Fruit fly (Drosophila melanogaster) whole organism, embryonic: ENCODE results near the gene Gr33a.

Experiments
- Adf1 ChIP-seq: fragments of 200-800 bp; sonication (Bioruptor generic); IDR thresholded peaks from 2 replicates; pipeline ENCODE4 v1.3.6; 2022; ENCODE audit warnings: missing biosample characterization, missing genetic modification characterization
- Asciz ChIP-seq: fragments of 200-800 bp; sonication (Bioruptor generic); optimal IDR thresholded peaks from 2 replicates; lab custom pipeline; 2017; ENCODE audit warnings: missing biosample characterization, mild to moderate bottlenecking, missing genetic modification characterization, missing genetic modification reagents
- Bgb ChIP-seq: fragments of 200-800 bp; sonication (Bioruptor generic); IDR thresholded peaks from 2 replicates; pipeline ENCODE4 v1.3.6; 2022; ENCODE audit warnings: missing biosample characterization, missing genetic modification characterization; ENCODE audit not compliant: partially characterized antibody
- CG12104 ChIP-seq: fragments of 200-800 bp; sonication (Bioruptor generic); optimal IDR thresholded peaks from 3 replicates; lab custom pipeline; 2016; ENCODE audit warnings: missing biosample characterization, missing genetic modification characterization
- CG13775 ChIP-seq: fragments of 200-800 bp; sonication (Bioruptor generic); optimal IDR thresholded peaks from 3 replicates; lab custom pipeline; 2017; ENCODE audit warnings: missing biosample characterization, mild to moderate bottlenecking, missing genetic modification characterization
- CG15601 ChIP-seq: fragments of 200-800 bp; sonication (Bioruptor generic); optimal IDR thresholded peaks from 3 replicates; lab custom pipeline; 2019; ENCODE audit warnings: missing biosample characterization, mild to moderate bottlenecking, missing genetic modification characterization, moderate library complexity
- CG1832 ChIP-seq: fragments of 200-800 bp; sonication (Bioruptor generic); optimal IDR thresholded peaks from 2 replicates; lab custom pipeline; 2017; ENCODE audit warnings: missing biosample characterization, mild to moderate bottlenecking, missing genetic modification characterization, inconsistent platforms
- CG2202 ChIP-seq: fragments of 200-800 bp; sonication (Bioruptor generic); optimal IDR thresholded peaks from 2 replicates; lab custom pipeline; 2018; ENCODE audit warnings: missing biosample characterization, mild to moderate bottlenecking, missing genetic modification characterization
- CG30403 ChIP-seq: fragments of 200-800 bp; sonication (Bioruptor generic); optimal IDR thresholded peaks from 3 replicates; lab custom pipeline; 2016; ENCODE audit warnings: missing biosample characterization, missing genetic modification characterization
- CG3281 ChIP-seq: fragments of 200-800 bp; sonication (Bioruptor generic); optimal IDR thresholded peaks from 3 replicates; lab custom pipeline; 2017; ENCODE audit warnings: missing biosample characterization, mild to moderate bottlenecking, missing genetic modification characterization
- CG34376 ChIP-seq: fragments of 200-800 bp; sonication (Bioruptor generic); optimal IDR thresholded peaks from 2 replicates; lab custom pipeline; 2018; ENCODE audit warnings: missing biosample characterization, mild to moderate bottlenecking, missing genetic modification characterization
- CG3995 ChIP-seq: fragments of 200-800 bp; sonication (Bioruptor generic); optimal IDR thresholded peaks from 3 replicates; lab custom pipeline; 2016; ENCODE audit warnings: missing biosample characterization, missing genetic modification characterization
- CG4328 ChIP-seq: fragments of 200-800 bp; sonication (Bioruptor generic); optimal IDR thresholded peaks from 3 replicates; lab custom pipeline; 2017; ENCODE audit warnings: missing biosample characterization, missing genetic modification reagents, missing genetic modification characterization
- CG4360 ChIP-seq: fragments of 200-800 bp; sonication (Bioruptor generic); IDR thresholded peaks from 2 replicates; pipeline ENCODE4 v1.3.6; 2022; ENCODE audit warnings: missing biosample characterization, missing genetic modification characterization
- CG8944 ChIP-seq: fragments of 200-800 bp; sonication (Bioruptor generic); optimal IDR thresholded peaks from 3 replicates; lab custom pipeline; 2016; ENCODE audit warnings: missing biosample characterization, missing genetic modification characterization
- CG9817 ChIP-seq: fragments of 200-800 bp; sonication (Bioruptor generic); optimal IDR thresholded peaks from 2 replicates; lab custom pipeline; 2018; ENCODE audit warnings: missing biosample characterization, mild to moderate bottlenecking, missing genetic modification characterization, moderate library complexity
- Dp ChIP-seq: fragments of 200-800 bp; sonication (Bioruptor generic); optimal IDR thresholded peaks from 2 replicates; lab custom pipeline; 2018; ENCODE audit warnings: missing biosample characterization, mild to moderate bottlenecking, missing genetic modification characterization, moderate library complexity
- Fer2 ChIP-seq: fragments of 200-800 bp; sonication (Bioruptor generic); optimal IDR thresholded peaks from 2 replicates; lab custom pipeline; 2018; ENCODE audit warnings: missing biosample characterization, mild to moderate bottlenecking, missing genetic modification characterization, moderate library complexity
- Hand ChIP-seq: fragments of 200-800 bp; sonication (Bioruptor generic); optimal IDR thresholded peaks from 2 replicates; lab custom pipeline; 2017; ENCODE audit warnings: mild to moderate bottlenecking, missing biosample characterization, missing genetic modification reagents, missing genetic modification characterization
- Hr51 ChIP-seq, 2 experiments: fragments of 200-800 bp; sonication (Bioruptor generic); optimal IDR thresholded peaks; 2 replicates in 1 of 2; 3 replicates in 1 of 2; lab custom pipeline; 2016 to 2018; ENCODE audit warnings: missing biosample characterization in 2 of 2, missing genetic modification characterization in 2 of 2, mild to moderate bottlenecking in 1 of 2, moderate library complexity in 1 of 2
- Lim3 ChIP-seq: fragments of 200-800 bp; sonication (Bioruptor generic); IDR thresholded peaks from 2 replicates; pipeline ENCODE4 v1.3.6; 2022; ENCODE audit warnings: missing biosample characterization, missing genetic modification characterization
- MBD-R2 ChIP-seq: fragments of 200-800 bp; sonication (Bioruptor generic); IDR thresholded peaks from 2 replicates; pipeline ENCODE4 v1.3.6; 2022; ENCODE audit warnings: missing biosample characterization, missing genetic modification characterization
- Myb ChIP-seq: fragments of 200-800 bp; sonication (Bioruptor generic); optimal IDR thresholded peaks from 2 replicates; lab custom pipeline; 2016; ENCODE audit warnings: missing biosample characterization, missing genetic modification characterization
- Oli ChIP-seq: fragments of 200-800 bp; sonication (Bioruptor generic); optimal IDR thresholded peaks from 2 replicates; lab custom pipeline; 2018; ENCODE audit warnings: missing biosample characterization, mild to moderate bottlenecking, missing genetic modification characterization, moderate library complexity
- Rx ChIP-seq: fragments of 200-800 bp; sonication (Bioruptor generic); IDR thresholded peaks from 2 replicates; pipeline ENCODE4 v1.3.6; 2022; ENCODE audit warnings: missing biosample characterization, missing genetic modification characterization
- Spps ChIP-seq: fragments of 200-800 bp; sonication (Bioruptor generic); optimal IDR thresholded peaks from 2 replicates; lab custom pipeline; 2018; ENCODE audit warnings: missing biosample characterization, mild to moderate bottlenecking, missing genetic modification characterization
- Ssrp ChIP-seq: fragments of 200-800 bp; sonication (Bioruptor generic); optimal IDR thresholded peaks from 2 replicates; lab custom pipeline; 2018; ENCODE audit warnings: missing biosample characterization, mild to moderate bottlenecking, missing genetic modification characterization, moderate library complexity
- ara ChIP-seq: fragments of 200-800 bp; sonication (Bioruptor generic); IDR thresholded peaks from 2 replicates; pipeline ENCODE4 v1.3.6; 2022; ENCODE audit warnings: missing biosample characterization, missing genetic modification characterization
- ase ChIP-seq: fragments of 200-800 bp; sonication (Bioruptor generic); IDR thresholded peaks from 3 replicates; pipeline ENCODE4 v1.3.6; 2022; ENCODE audit warnings: missing biosample characterization, missing genetic modification characterization
- ash1 ChIP-seq: fragments of 200-800 bp; sonication (Bioruptor generic); optimal IDR thresholded peaks from 2 replicates; lab custom pipeline; 2018; ENCODE audit warnings: missing biosample characterization, mild to moderate bottlenecking, missing genetic modification characterization
- bab2 ChIP-seq: fragments of 200-800 bp; sonication (Bioruptor generic); optimal IDR thresholded peaks from 2 replicates; lab custom pipeline; 2016; ENCODE audit warnings: missing biosample characterization, missing genetic modification characterization
- crp ChIP-seq, 2 experiments: fragments of 200-800 bp; sonication (Bioruptor generic); optimal IDR thresholded peaks; 2 replicates in 1 of 2; 3 replicates in 1 of 2; lab custom pipeline; 2017; ENCODE audit warnings: missing biosample characterization in 2 of 2, missing genetic modification characterization in 2 of 2, mild to moderate bottlenecking in 1 of 2, moderate library complexity in 1 of 2
- dimm ChIP-seq: fragments of 200-800 bp; sonication (Bioruptor generic); IDR thresholded peaks from 2 replicates; pipeline ENCODE4 v1.3.6; 2022; ENCODE audit warnings: missing biosample characterization, missing genetic modification characterization
- disco-r ChIP-seq: fragments of 200-800 bp; sonication (Bioruptor generic); optimal IDR thresholded peaks from 2 replicates; lab custom pipeline; 2016; ENCODE audit warnings: missing biosample characterization, missing genetic modification characterization
- dmrt11E ChIP-seq: fragments of 200-800 bp; sonication (Bioruptor generic); optimal IDR thresholded peaks from 3 replicates; lab custom pipeline; 2018; ENCODE audit warnings: missing biosample characterization, mild to moderate bottlenecking, missing genetic modification characterization, moderate library complexity
- emc ChIP-seq: fragments of 200-800 bp; sonication (Bioruptor generic); optimal IDR thresholded peaks from 2 replicates; lab custom pipeline; 2016; ENCODE audit warnings: missing biosample characterization, missing genetic modification characterization
- gcm ChIP-seq: fragments of 200-800 bp; sonication (Bioruptor generic); optimal IDR thresholded peaks from 2 replicates; lab custom pipeline; 2019; ENCODE audit warnings: missing biosample characterization, mild to moderate bottlenecking, missing genetic modification characterization, moderate library complexity
- gem ChIP-seq: fragments of 200-800 bp; sonication (Bioruptor generic); optimal IDR thresholded peaks from 2 replicates; lab custom pipeline; 2019; ENCODE audit warnings: missing biosample characterization, mild to moderate bottlenecking, missing genetic modification characterization, moderate library complexity
- maf-S ChIP-seq: fragments of 200-800 bp; sonication (Bioruptor generic); optimal IDR thresholded peaks from 2 replicates; lab custom pipeline; 2016; ENCODE audit warnings: missing biosample characterization, missing genetic modification characterization
- nmo ChIP-seq: fragments of 200-800 bp; sonication (Bioruptor generic); optimal IDR thresholded peaks from 2 replicates; lab custom pipeline; 2018; ENCODE audit warnings: missing biosample characterization, mild to moderate bottlenecking, missing genetic modification characterization, moderate library complexity
- pho ChIP-seq: fragments of 200-800 bp; sonication (Bioruptor generic); optimal IDR thresholded peaks from 2 replicates; lab custom pipeline; 2016; ENCODE audit warnings: missing biosample characterization, missing genetic modification characterization
- scrt ChIP-seq: fragments of 200-800 bp; sonication (Bioruptor generic); optimal IDR thresholded peaks from 2 replicates; lab custom pipeline; 2018; ENCODE audit warnings: missing biosample characterization, mild to moderate bottlenecking, missing genetic modification characterization, moderate library complexity
- sug ChIP-seq: fragments of 200-800 bp; optimal IDR thresholded peaks from 2 replicates; lab custom pipeline; 2019; ENCODE audit warnings: missing biosample characterization, mild to moderate bottlenecking, missing genetic modification characterization, moderate library complexity
- tna ChIP-seq: fragments of 200-800 bp; sonication (Bioruptor generic); IDR thresholded peaks from 2 replicates; pipeline ENCODE4 v1.3.6; 2022; ENCODE audit warnings: missing biosample characterization, missing genetic modification characterization; ENCODE audit not compliant: partially characterized antibody
- unpg ChIP-seq: fragments of 200-800 bp; sonication (Bioruptor generic); optimal IDR thresholded peaks from 3 replicates; lab custom pipeline; 2018; ENCODE audit warnings: missing biosample characterization, mild to moderate bottlenecking, missing genetic modification characterization, moderate library complexity
- zen ChIP-seq: fragments of 200-800 bp; sonication (Bioruptor generic); optimal IDR thresholded peaks from 3 replicates; lab custom pipeline; 2018; ENCODE audit warnings: missing biosample characterization, mild to moderate bottlenecking, missing genetic modification characterization, moderate library complexity

Gr33a gene

DNA sequence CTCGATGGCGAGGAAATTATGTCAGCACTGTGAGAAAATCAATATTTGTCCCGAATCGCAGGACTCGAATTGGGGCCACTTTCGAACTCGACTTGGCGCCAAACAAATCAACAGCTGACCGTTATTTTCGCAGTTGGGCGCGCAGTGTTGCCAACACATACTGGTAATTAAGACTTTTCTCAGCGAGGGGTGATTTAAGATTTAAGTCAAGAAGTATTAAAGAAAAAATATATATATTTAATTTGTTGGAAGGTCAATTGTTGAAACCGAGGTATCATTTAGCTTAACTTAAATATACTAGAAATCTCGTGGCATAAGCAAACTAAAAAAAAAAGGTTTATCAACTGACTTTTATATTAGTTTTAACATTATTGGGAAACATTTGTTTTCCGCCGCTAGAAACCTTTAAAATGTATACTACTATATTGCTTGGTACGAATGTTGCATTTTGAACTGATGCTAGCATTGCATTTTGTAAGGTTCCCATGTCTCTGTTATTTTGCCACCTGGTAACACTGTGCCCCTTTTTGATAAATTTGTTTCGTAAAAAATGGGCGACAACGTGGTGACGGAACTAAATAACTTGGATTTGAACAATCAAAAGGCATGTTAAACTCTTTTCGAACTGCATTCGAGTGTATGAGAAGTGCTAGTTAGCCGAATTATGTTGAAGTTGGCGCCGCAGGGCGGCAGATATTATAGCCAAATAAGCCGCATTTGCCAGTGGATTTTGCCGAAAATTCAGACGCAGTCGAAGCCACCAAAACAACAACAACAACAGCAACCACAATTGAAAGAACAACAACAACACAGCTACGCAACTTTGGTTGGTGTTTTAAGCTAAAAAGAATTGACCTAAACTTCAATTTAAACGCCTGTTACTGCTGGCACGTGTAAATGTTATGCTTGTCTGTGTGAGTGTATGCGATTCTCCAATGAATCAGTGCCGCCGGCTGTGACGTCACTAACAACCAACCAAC, 34.3 kb upstream of the Gr33a start, which contains the start of the genes Patsas and ThrRS (continued):
- peak; percentile 71; the same call in 2 of the 3 replicates for TF ChIP-seq ase (GFP tag; lab: Robert Waterston, UW)
- TF ChIP-seq ash1 (GFP tag; lab: Kevin White, UChicago): no peak
- TF ChIP-seq Fer2 (tag; lab: Kevin White, UChicago): peak; percentile 84
- TF ChIP-seq bab2 (GFP tag; lab: Kevin White, UChicago): peak; percentile 77
- TF ChIP-seq Myb (GFP tag; lab: Kevin White, UChicago): peak; percentile 66
- TF ChIP-seq Oli (tag; lab: Kevin White, UChicago): peak; percentile 87
- peak; percentile 94 for TF ChIP-seq nmo
- peak; percentile 75 for TF ChIP-seq Dp (GFP tag; lab: Kevin White, UChicago)
- TF ChIP-seq dimm (GFP tag; lab: Robert Waterston, UW): peak; percentile 53
- TF ChIP-seq CG1832 (GFP tag; lab: Kevin White, UChicago): no peak
- TF ChIP-seq maf-S (GFP tag; lab: Kevin White, UChicago): peak; percentile 79
- peak; percentile 67 for TF ChIP-seq Rx (GFP tag; lab: Robert Waterston, UW)
- peak; percentile 29 to 83 for TF ChIP-seq crp (GFP tag; optimal IDR thresholded peaks at IDR 0.05; lab: Kevin White, UChicago)
- TF ChIP-seq CG4360 (GFP tag; lab: Robert Waterston, UW): peak; percentile 90
- peak; percentile 98 for TF ChIP-seq zen (tag; lab: Kevin White, UChicago)
- peak; percentile 49 for TF ChIP-seq CG2202 (tag; lab: Kevin White, UChicago)
- TF ChIP-seq CG12104 (GFP tag; lab: Kevin White, UChicago): peak; percentile 80
- peak; percentile 61 for TF ChIP-seq emc
- TF ChIP-seq Adf1 (GFP tag; lab: Robert Waterston, UW): peak; percentile 52
- peak; percentile 92 for TF ChIP-seq CG30403
- peak; percentile 93 for TF ChIP-seq CG9817 (tag; lab: Kevin White, UChicago)
- peak; percentile 78 to 88 for TF ChIP-seq Hr51 (GFP tag; optimal IDR thresholded peaks at IDR 0.05; lab: Kevin White, UChicago)
- peak; percentile 88 for TF ChIP-seq Ssrp (tag; lab: Kevin White, UChicago)
- TF ChIP-seq CG15601: peak; percentile 83
- TF ChIP-seq CG3281 (GFP tag; lab: Kevin White, UChicago): peak; percentile 84
- peak; percentile 86 for TF ChIP-seq sug (tag; lab: Kevin White, UChicago)
- TF ChIP-seq gcm (GFP tag; lab: Kevin White, UChicago): peak; percentile 76
- peak; percentile 62 for TF ChIP-seq pho (GFP tag; lab: Kevin White, UChicago)
- peak; percentile 31 for TF ChIP-seq CG34376
- peak; percentile 75 for TF ChIP-seq scrt (GFP tag; lab: Kevin White, UChicago)
- peak; percentile 75 for TF ChIP-seq Spps (tag; lab: Kevin White, UChicago)
- TF ChIP-seq CG8944: peak; percentile 69
- TF ChIP-seq Lim3 (GFP tag; lab: Robert Waterston, UW): peak; percentile 44; the same call in 1 of the 2 replicates
- TF ChIP-seq CG3995 (GFP tag; lab: Kevin White, UChicago): peak; percentile 27
- peak; percentile 4 for TF ChIP-seq disco-r (GFP tag; lab: Kevin White, UChicago)
- TF ChIP-seq Hand (GFP tag; lab: Kevin White, UChicago): peak; percentile 71
- TF ChIP-seq dmrt11E: peak; percentile 85
- TF ChIP-seq tna (GFP tag; lab: Robert Waterston, UW): no peak
- TF ChIP-seq Asciz (GFP tag; lab: Kevin White, UChicago): peak; percentile 72
- peak; percentile 91 for TF ChIP-seq unpg (GFP tag; lab: Kevin White, UChicago)
- peak; percentile 71 for TF ChIP-seq CG4328 (GFP tag; lab: Kevin White, UChicago)
- peak; percentile 34; the same call in 1 of the 2 replicates for TF ChIP-seq MBD-R2
- no peak for TF ChIP-seq Bgb
- peak; percentile 94 for TF ChIP-seq gem (tag; lab: Kevin White, UChicago)
- TF ChIP-seq ara (GFP tag; lab: Robert Waterston, UW): peak; percentile 78; the same call in 1 of the 2 replicates
- TF ChIP-seq CG13775 (GFP tag; lab: Kevin White, UChicago): peak; percentile 86
